Fruit fly (Drosophila melanogaster) Kc167 (cell line): ENCODE results near the gene CG18473.

Source experiments
- Myc ChIP-seq: fragments of >200 bp; optimal IDR thresholded peaks from 2 replicates; lab custom pipeline; 2017; ENCODE audit warnings: missing external identifiers
- ttk ChIP-seq: sonication (Bioruptor generic); optimal IDR thresholded peaks from 2 replicates; lab custom pipeline; 2017; ENCODE audit warnings: missing external identifiers

dm6 chr3R:9363066-9363719 lies at the start of gene CG18473:
- TF ChIP-seq ttk (lab: Kevin White, UChicago) (no peak), Myc (lab: Kevin White, UChicago) (no peak)
